Worm (Caenorhabditis elegans): Measurements from ENCODE around the gene csp-2.

The csp-2 gene

DNA sequence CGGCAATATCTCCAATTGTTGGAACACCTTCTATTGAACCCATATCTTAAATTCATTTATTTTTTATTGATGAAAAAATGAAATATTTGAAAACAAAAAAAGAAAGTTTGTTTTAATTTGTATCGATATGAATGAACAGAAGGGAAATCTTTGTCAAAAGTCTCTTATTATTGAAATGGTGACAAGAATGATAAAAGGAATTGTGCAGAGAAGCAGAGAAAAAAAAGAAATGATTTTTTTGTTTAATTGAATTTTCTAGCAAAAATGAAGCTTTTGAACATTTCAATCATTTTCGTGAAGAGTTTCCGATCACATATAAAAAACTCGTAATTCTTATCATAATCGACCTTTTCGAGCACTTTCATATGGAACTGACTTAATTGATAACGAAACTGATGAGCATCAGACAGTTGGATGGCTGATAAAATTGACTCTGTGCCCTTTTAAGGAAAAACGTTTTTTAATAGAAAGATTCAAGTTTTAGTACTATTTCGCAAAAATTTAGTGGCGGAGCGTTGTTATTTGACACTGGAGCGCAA is 31.8 kb upstream of the csp-2 start, which contains the start of the genes aat-4 and T13A10.1:
TSS of gene aat-4 (minus strand) at position 51 of the 539 bp plus-strand sequence.
TSS of gene T13A10.1 (plus strand) at position 411 of the 539 bp plus-strand sequence.
- TF ChIP-seq blmp-1 (tag; optimal IDR thresholded peaks at IDR 0.05): no peak
- no peak for TF ChIP-seq ceh-83 (GFP tag; optimal IDR thresholded peaks at IDR 0.05)
- TF ChIP-seq lin-32 (GFP tag; optimal IDR thresholded peaks at IDR 0.05): no peak
- no peak for TF ChIP-seq bed-3 (GFP tag; optimal IDR thresholded peaks at IDR 0.05)

DNA sequence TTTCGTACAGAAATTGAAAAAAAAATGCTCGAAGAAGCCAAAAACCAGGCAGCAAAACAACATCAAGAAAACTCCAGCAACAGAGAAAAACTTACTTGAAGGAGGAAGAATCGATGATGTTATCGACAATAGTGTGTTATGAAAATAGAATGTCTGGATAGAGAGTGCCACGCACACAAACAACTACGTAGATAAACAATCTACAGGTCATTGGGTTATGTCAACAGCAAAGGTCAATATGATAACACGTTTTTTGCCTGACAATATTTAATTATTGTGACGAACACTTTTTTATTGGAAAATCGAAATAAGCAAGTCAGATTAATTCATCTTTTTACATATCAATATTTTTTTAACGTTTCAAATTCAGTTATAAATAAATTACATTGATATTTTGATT is 28.1 kb upstream of the csp-2 start, which contains the start of gene sams-5:
TSS of gene sams-5 (minus strand) at position 131 of the 400 bp plus-strand sequence.
- TF ChIP-seq pha-4 (tag; optimal IDR thresholded peaks at IDR 0.05): no peak
- no peak for TF ChIP-seq ceh-39 (tag; optimal IDR thresholded peaks at IDR 0.05)
- no peak for TF ChIP-seq zip-8 (tag; optimal IDR thresholded peaks at IDR 0.05)
- no peak for TF ChIP-seq hlh-1 (tag; optimal IDR thresholded peaks at IDR 0.05)
- TF ChIP-seq drap-1 (GFP tag; optimal IDR thresholded peaks at IDR 0.05): no peak
- no peak for TF ChIP-seq sem-2 (GFP tag; optimal IDR thresholded peaks at IDR 0.05)
- no peak for TF ChIP-seq unc-120 (tag; optimal IDR thresholded peaks at IDR 0.05; ENCODE audit: poor library complexity, severe bottlenecking)
- no peak for TF ChIP-seq nhr-28 (tag; optimal IDR thresholded peaks at IDR 0.05)
- TF ChIP-seq unc-39 (tag; optimal IDR thresholded peaks at IDR 0.05): no peak
- TF ChIP-seq elt-1 (tag; optimal IDR thresholded peaks at IDR 0.05; ENCODE audit: borderline replicate concordance, insufficient read depth): no peak
- no peak for TF ChIP-seq lsy-2 (tag; optimal IDR thresholded peaks at IDR 0.05)

DNA sequence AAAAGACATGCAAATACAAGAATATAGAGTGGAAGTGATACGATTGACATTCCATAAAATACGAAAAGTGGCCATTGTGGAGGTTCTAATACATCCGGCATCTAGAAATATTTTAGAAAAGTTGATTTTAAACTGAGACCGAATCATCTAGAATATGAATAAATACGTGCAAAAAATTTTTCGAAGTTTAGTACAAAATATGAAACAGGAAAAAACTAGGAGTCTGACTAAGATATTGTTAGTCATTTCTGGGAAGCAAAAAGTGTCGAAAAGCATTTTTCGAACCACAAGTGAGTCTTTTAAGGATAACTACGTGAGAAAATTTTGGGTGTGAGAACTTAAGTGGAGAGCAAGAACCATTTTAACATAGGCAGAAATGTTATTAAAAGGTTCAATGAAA is 25.4 kb upstream of the csp-2 start, which contains the start of gene srv-32:
TSS of gene srv-32 (minus strand) at position 101 of the 400 bp plus-strand sequence.
- no peak for TF ChIP-seq tbx-8 (GFP tag; optimal IDR thresholded peaks at IDR 0.05)
- TF ChIP-seq unc-120 (tag; optimal IDR thresholded peaks at IDR 0.05; ENCODE audit: poor library complexity, severe bottlenecking): no peak

DNA sequence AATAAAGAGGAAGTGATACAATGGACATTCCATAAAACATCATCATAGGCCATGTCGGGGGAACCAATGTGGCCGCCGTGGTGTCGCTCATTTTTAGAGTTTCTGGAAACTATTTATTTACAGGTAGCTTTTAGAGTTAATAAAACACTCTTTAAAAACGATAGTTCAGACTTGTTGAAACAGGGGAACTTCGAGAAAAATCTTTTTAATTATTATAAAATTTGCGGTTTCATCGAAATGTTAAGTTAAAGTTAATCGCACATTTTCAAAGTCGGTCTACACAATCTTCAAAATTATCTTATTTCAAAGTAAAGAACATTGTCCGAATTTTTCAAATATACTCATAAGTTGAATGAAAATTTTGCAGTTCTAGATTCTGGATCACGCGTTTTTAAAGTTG is 23.3 kb upstream of the csp-2 start, which contains the start of gene ops-1:
TSS of gene ops-1 (minus strand) at position 101 of the 400 bp plus-strand sequence.
- no peak for TF ChIP-seq sptf-1 (tag; optimal IDR thresholded peaks at IDR 0.05)

DNA sequence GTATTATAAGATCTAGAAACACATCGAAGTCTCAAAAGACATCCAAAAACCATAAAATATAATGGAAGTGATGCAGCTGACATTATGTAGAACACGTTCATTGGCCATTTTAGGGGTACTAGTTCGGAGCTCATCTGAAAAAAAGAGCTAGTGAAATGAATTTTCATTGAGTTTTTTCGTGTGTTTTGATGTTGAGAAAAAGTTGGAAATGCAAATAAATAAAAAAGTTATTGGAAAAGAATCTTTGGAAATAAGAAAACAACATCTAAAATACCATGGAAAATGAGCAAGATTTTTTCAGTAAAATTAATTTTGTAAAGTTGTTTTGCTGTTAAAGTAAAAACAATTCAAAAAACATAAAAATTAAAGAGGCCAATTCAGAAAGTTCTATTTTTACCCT is 16.8 kb upstream of the csp-2 start, which contains the start of gene srv-24:
TSS of gene srv-24 (minus strand) at position 101 of the 400 bp plus-strand sequence.
- TF ChIP-seq lin-32 (GFP tag; optimal IDR thresholded peaks at IDR 0.05) (no peak), cnd-1 (tag; optimal IDR thresholded peaks at IDR 0.05) (no peak), ztf-11 (tag; optimal IDR thresholded peaks at IDR 0.05) (no peak), lsy-2 (tag; optimal IDR thresholded peaks at IDR 0.05) (no peak), mab-5 (tag; optimal IDR thresholded peaks at IDR 0.05) (no peak), nhr-2 (tag; optimal IDR thresholded peaks at IDR 0.05) (no peak), unc-39 (tag; optimal IDR thresholded peaks at IDR 0.05) (no peak)

DNA sequence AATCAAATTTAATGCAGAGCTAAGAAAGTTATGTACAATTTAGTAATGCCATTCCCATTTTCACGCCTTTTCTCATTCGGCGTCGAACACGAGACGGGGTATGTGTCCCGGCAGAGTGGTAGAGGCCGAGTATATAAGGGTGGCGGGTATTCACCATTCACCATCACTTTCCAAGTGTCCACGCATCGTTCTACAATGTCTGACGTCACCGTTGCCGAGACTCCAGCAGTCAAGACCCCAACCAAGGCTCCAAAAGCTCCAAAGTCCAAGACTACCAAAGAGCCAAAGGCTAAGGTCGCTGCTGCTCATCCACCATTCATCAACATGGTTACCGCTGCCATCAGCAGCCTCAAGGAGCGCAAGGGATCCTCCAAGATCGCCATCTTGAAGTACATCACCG is 13.5 kb upstream of the csp-2 start, which contains the start of gene hil-2:
TSS of gene hil-2 (plus strand) at position 160 of the 400 bp plus-strand sequence.
- TF ChIP-seq unc-120 (tag; optimal IDR thresholded peaks at IDR 0.05; ENCODE audit: poor library complexity, severe bottlenecking) (no peak), lin-13 (tag; optimal IDR thresholded peaks at IDR 0.05) (peak; percentile 75), ceh-39 (tag; optimal IDR thresholded peaks at IDR 0.05) (no peak), zip-8 (tag; optimal IDR thresholded peaks at IDR 0.05) (peak; percentile 17), nhr-2 (tag; optimal IDR thresholded peaks at IDR 0.05) (no peak), lin-32 (GFP tag; optimal IDR thresholded peaks at IDR 0.05) (no peak), elt-3 (tag; optimal IDR thresholded peaks at IDR 0.05) (no peak), M03D4.4 (tag; optimal IDR thresholded peaks at IDR 0.05) (no peak), nhr-28 (tag; optimal IDR thresholded peaks at IDR 0.05) (no peak), sem-2 (GFP tag; optimal IDR thresholded peaks at IDR 0.05) (no peak), mep-1 (tag; optimal IDR thresholded peaks at IDR 0.05) (peak; percentile 61), tbx-8 (GFP tag; optimal IDR thresholded peaks at IDR 0.05) (no peak), nhr-76 (tag; optimal IDR thresholded peaks at IDR 0.05) (no peak), ztf-11 (tag; optimal IDR thresholded peaks at IDR 0.05) (no peak), unc-62 (GFP tag; optimal IDR thresholded peaks at IDR 0.05) (no peak), ham-2 (GFP tag; optimal IDR thresholded peaks at IDR 0.05) (no peak)
